Worm (Caenorhabditis elegans) whole organism, young adult: ENCODE measurements around the gene srxa-10.
A peak's percentile ranks its signal among the peaks of the same experiment; 100 is the strongest.

ENCODE experiments used
- B0019.2 ChIP-seq: fragments of 200-800 bp; sonication (Bioruptor generic); conservative IDR thresholded peaks from 2 replicates; pipeline ENCODE4 v1.3.6; 2022; ENCODE audit warnings: missing genetic modification reagents, missing genetic modification characterization, missing compliant biosample characterization
- B0261.1 ChIP-seq: sonication (generic microtip); optimal IDR thresholded peaks from 2 replicates; lab custom pipeline; 2016; ENCODE audit warnings: mild to moderate bottlenecking, missing genetic modification characterization, moderate library complexity, missing compliant biosample characterization
- C06A6.2 ChIP-seq: fragments of 200-800 bp; sonication (Bioruptor generic); conservative IDR thresholded peaks from 2 replicates; pipeline ENCODE4 v1.3.6; 2022; ENCODE audit warnings: missing genetic modification characterization, missing compliant biosample characterization
- F10E7.11 ChIP-seq: sonication (generic microtip); optimal IDR thresholded peaks from 2 replicates; lab custom pipeline; 2017; ENCODE audit warnings: mild to moderate bottlenecking, missing genetic modification characterization, moderate library complexity, missing compliant biosample characterization
- F22D6.2 ChIP-seq: sonication (generic microtip); optimal IDR thresholded peaks from 2 replicates; lab custom pipeline; 2016; ENCODE audit warnings: mild to moderate bottlenecking, missing genetic modification characterization, missing compliant biosample characterization
- F23B12.7 ChIP-seq: sonication (generic microtip); optimal IDR thresholded peaks from 2 replicates; lab custom pipeline; 2017; ENCODE audit warnings: missing genetic modification characterization, mild to moderate bottlenecking, missing compliant biosample characterization, antibody characterized with exemption, moderate library complexity; ENCODE audit not compliant: insufficient read depth
- F49E8.2 ChIP-seq: sonication (generic microtip); optimal IDR thresholded peaks from 3 replicates; lab custom pipeline; 2017; ENCODE audit warnings: missing genetic modification characterization, mild to moderate bottlenecking, missing compliant biosample characterization, antibody characterized with exemption, moderate library complexity; ENCODE audit not compliant: insufficient read depth
- F52B5.7 ChIP-seq: sonication (generic microtip); optimal IDR thresholded peaks from 2 replicates; lab custom pipeline; 2016; ENCODE audit warnings: mild to moderate bottlenecking, missing genetic modification characterization, missing compliant biosample characterization
- F57A8.1 ChIP-seq: fragments of 200-800 bp; sonication (Bioruptor generic); optimal IDR thresholded peaks from 2 replicates; lab custom pipeline; 2018; ENCODE audit warnings: mild to moderate bottlenecking, missing genetic modification characterization, moderate library complexity, missing compliant biosample characterization
- K11D2.4 ChIP-seq: fragments of 200-800 bp; sonication (Bioruptor generic); IDR thresholded peaks from 2 replicates; pipeline ENCODE4 v1.3.6; 2022; ENCODE audit warnings: missing genetic modification reagents, missing genetic modification characterization, missing compliant biosample characterization
- K12H6.12 ChIP-seq: fragments of 200-800 bp; sonication (Bioruptor generic); optimal IDR thresholded peaks from 2 replicates; lab custom pipeline; 2018; ENCODE audit warnings: mild to moderate bottlenecking, missing genetic modification characterization, missing compliant biosample characterization
- T07F8.4 ChIP-seq: sonication (generic microtip); optimal IDR thresholded peaks from 2 replicates; lab custom pipeline; 2016; ENCODE audit warnings: mild to moderate bottlenecking, missing genetic modification characterization, moderate library complexity, missing compliant biosample characterization
- T26A5.8 ChIP-seq: sonication (generic microtip); optimal IDR thresholded peaks from 2 replicates; lab custom pipeline; 2016; ENCODE audit warnings: missing genetic modification characterization, missing compliant biosample characterization
- Y56A3A.18 ChIP-seq: fragments of 200-800 bp; sonication (Bioruptor generic); IDR thresholded peaks from 2 replicates; pipeline ENCODE4 v1.3.6; 2022; ENCODE audit warnings: missing genetic modification reagents, missing genetic modification characterization, missing compliant biosample characterization
- Y67H2A.10 ChIP-seq: fragments of 200-800 bp; sonication (Bioruptor generic); conservative IDR thresholded peaks from 2 replicates; pipeline ENCODE4 v1.3.6; 2022; ENCODE audit warnings: missing genetic modification reagents, missing genetic modification characterization, missing compliant biosample characterization
- Y79H2A.3 ChIP-seq: fragments of 200-800 bp; sonication (Bioruptor generic); conservative IDR thresholded peaks from 2 replicates; pipeline ENCODE4 v1.3.6; 2022; ENCODE audit warnings: missing genetic modification reagents, missing genetic modification characterization, missing compliant biosample characterization
- Y95B8A.8 ChIP-seq: fragments of 200-800 bp; sonication (Bioruptor generic); IDR thresholded peaks from 2 replicates; pipeline ENCODE4 v1.3.6; 2022; ENCODE audit warnings: missing genetic modification reagents, missing genetic modification characterization, missing compliant biosample characterization
- ama-1 ChIP-seq, 3 experiments: fragments of 150-350 bp in 1 of 3; sonication (generic microtip) in 2 of 3; optimal IDR thresholded peaks; 2 replicates each; lab custom pipeline; 2014 to 2018; ENCODE audit warnings: missing biosample characterization in 2 of 3, missing genetic modification characterization in 2 of 3, missing genetic modification reagents in 2 of 3
- aptf-2 ChIP-seq: fragments of 200-800 bp; sonication (Bioruptor generic); conservative IDR thresholded peaks from 2 replicates; pipeline ENCODE4 v1.3.6; 2022; ENCODE audit warnings: missing genetic modification reagents, missing genetic modification characterization, missing compliant biosample characterization
- cebp-1 ChIP-seq, 2 experiments: fragments of 200-800 bp in 1 of 2; sonication (Bioruptor generic) in 1 of 2; sonication (generic microtip) in 1 of 2; IDR thresholded peaks in 1 of 2; optimal IDR thresholded peaks in 1 of 2; 2 replicates each; pipeline versions ENCODE4 v1.3.6 to Lab custom; 2017 to 2022; ENCODE audit warnings: missing compliant biosample characterization in 2 of 2, missing genetic modification characterization in 2 of 2, mild to moderate bottlenecking in 1 of 2, missing genetic modification reagents in 1 of 2, moderate library complexity in 1 of 2
- cebp-2 ChIP-seq: fragments of 200-800 bp; sonication (Bioruptor generic); IDR thresholded peaks from 2 replicates; pipeline ENCODE4 v1.3.6; 2022; ENCODE audit warnings: missing genetic modification characterization, missing compliant biosample characterization
- chd-7 ChIP-seq: sonication (generic microtip); optimal IDR thresholded peaks from 2 replicates; lab custom pipeline; 2016; ENCODE audit warnings: mild to moderate bottlenecking, missing genetic modification characterization, moderate library complexity, missing compliant biosample characterization
- egl-18 ChIP-seq: fragments of 200-800 bp; sonication (Bioruptor generic); IDR thresholded peaks from 2 replicates; pipeline ENCODE4 v1.3.6; 2022; ENCODE audit warnings: missing genetic modification reagents, missing genetic modification characterization, missing compliant biosample characterization
- ets-4 ChIP-seq: fragments of 200-800 bp; sonication (Bioruptor generic); optimal IDR thresholded peaks from 2 replicates; lab custom pipeline; 2018; ENCODE audit warnings: mild to moderate bottlenecking, missing genetic modification characterization, missing compliant biosample characterization
- hmg-1.2 ChIP-seq: fragments of 200-800 bp; sonication (Bioruptor generic); IDR thresholded peaks from 2 replicates; pipeline ENCODE4 v1.3.6; 2022; ENCODE audit warnings: missing genetic modification reagents, missing genetic modification characterization, missing compliant biosample characterization
- lag-1 ChIP-seq: fragments of 200-800 bp; sonication (Bioruptor generic); IDR thresholded peaks from 2 replicates; pipeline ENCODE4 v1.3.6; 2022; ENCODE audit warnings: missing genetic modification reagents, missing genetic modification characterization, missing compliant biosample characterization
- let-607 ChIP-seq, 2 experiments: fragments of 200-800 bp in 1 of 2; sonication (Bioruptor generic) in 1 of 2; sonication (generic microtip) in 1 of 2; optimal IDR thresholded peaks; 2 replicates each; lab custom pipeline; 2016 to 2018; ENCODE audit warnings: mild to moderate bottlenecking in 2 of 2, missing compliant biosample characterization in 2 of 2, missing genetic modification characterization in 2 of 2, moderate library complexity in 2 of 2, missing genotype in 1 of 2
- lsl-1 ChIP-seq: fragments of 200-800 bp; sonication (Bioruptor generic); optimal IDR thresholded peaks from 2 replicates; lab custom pipeline; 2018; ENCODE audit warnings: mild to moderate bottlenecking, missing genetic modification characterization, moderate library complexity, missing compliant biosample characterization
- madf-10 ChIP-seq: sonication (generic microtip); optimal IDR thresholded peaks from 2 replicates; lab custom pipeline; 2016; ENCODE audit warnings: mild to moderate bottlenecking, missing genetic modification characterization, missing compliant biosample characterization
- madf-6 ChIP-seq: fragments of 200-800 bp; sonication (Bioruptor generic); IDR thresholded peaks from 2 replicates; pipeline ENCODE4 v1.3.6; 2022; ENCODE audit warnings: missing genetic modification reagents, missing genetic modification characterization, missing compliant biosample characterization
- nhr-179 ChIP-seq: sonication (generic microtip); optimal IDR thresholded peaks from 2 replicates; lab custom pipeline; 2016; ENCODE audit warnings: mild to moderate bottlenecking, missing genetic modification characterization, missing compliant biosample characterization
- nhr-90 ChIP-seq: sonication (generic microtip); optimal IDR thresholded peaks from 2 replicates; lab custom pipeline; 2016; ENCODE audit warnings: missing genotype, mild to moderate bottlenecking, missing genetic modification characterization, missing compliant biosample characterization
- pha-4 ChIP-seq: fragments of 150-350 bp; sonication (generic microtip); optimal IDR thresholded peaks from 2 replicates; lab custom pipeline; 2014; ENCODE audit warnings: missing biosample characterization, missing genetic modification reagents, missing genetic modification characterization
- rec-8 ChIP-seq, 2 experiments: sonication (generic microtip); optimal IDR thresholded peaks; 2 replicates each; lab custom pipeline; 2016; ENCODE audit warnings: mild to moderate bottlenecking in 2 of 2, missing genetic modification characterization in 2 of 2, missing genetic modification reagents in 2 of 2, missing genotype in 2 of 2, missing biosample characterization in 1 of 2, missing compliant biosample characterization in 1 of 2, moderate library complexity in 1 of 2
- rpc-1 ChIP-seq, 2 experiments: fragments of 150-350 bp in 1 of 2; sonication (generic microtip) in 1 of 2; optimal IDR thresholded peaks; 2 replicates each; lab custom pipeline; 2014 to 2018; ENCODE audit warnings: missing biosample characterization in 1 of 2, missing genetic modification characterization in 1 of 2, missing genetic modification reagents in 1 of 2, missing genotype in 1 of 2
- snpc-3.4 ChIP-seq: sonication (generic microtip); optimal IDR thresholded peaks from 2 replicates; lab custom pipeline; 2017; ENCODE audit warnings: missing genetic modification characterization, mild to moderate bottlenecking, missing compliant biosample characterization, antibody characterized with exemption, moderate library complexity, missing genotype, missing genetic modification reagents
- somi-1 ChIP-seq: fragments of 200-800 bp; sonication (Bioruptor generic); optimal IDR thresholded peaks from 2 replicates; lab custom pipeline; 2018; ENCODE audit warnings: mild to moderate bottlenecking, missing genetic modification characterization, missing compliant biosample characterization
- tbp1 ChIP-seq: fragments of 200-800 bp; sonication (Bioruptor generic); optimal IDR thresholded peaks from 2 replicates; lab custom pipeline; 2018; ENCODE audit warnings: mild to moderate bottlenecking, missing genetic modification characterization, missing compliant biosample characterization
- tbx-9 ChIP-seq: sonication (generic microtip); optimal IDR thresholded peaks from 2 replicates; lab custom pipeline; 2016; ENCODE audit warnings: borderline replicate concordance, missing genetic modification characterization, inconsistent platforms, missing compliant biosample characterization
- tlf-1 ChIP-seq: fragments of 200-800 bp; sonication (Bioruptor generic); optimal IDR thresholded peaks from 2 replicates; lab custom pipeline; 2018; ENCODE audit warnings: mild to moderate bottlenecking, missing genetic modification characterization, missing compliant biosample characterization
- xnd-1 ChIP-seq: sonication (generic microtip); optimal IDR thresholded peaks from 2 replicates; lab custom pipeline; 2016; ENCODE audit warnings: missing genotype, missing genetic modification reagents, missing genetic modification characterization, missing compliant biosample characterization
- ztf-18 ChIP-seq: sonication (generic microtip); optimal IDR thresholded peaks from 2 replicates; lab custom pipeline; 2016; ENCODE audit warnings: missing genotype, mild to moderate bottlenecking, missing genetic modification characterization, missing compliant biosample characterization
- ztf-25 ChIP-seq: fragments of 200-800 bp; sonication (Bioruptor generic); IDR thresholded peaks from 2 replicates; pipeline ENCODE4 v1.3.6; 2022; ENCODE audit warnings: missing genetic modification reagents, missing genetic modification characterization, missing compliant biosample characterization
- ztf-28 ChIP-seq: fragments of 200-800 bp; sonication (Bioruptor generic); IDR thresholded peaks from 2 replicates; pipeline ENCODE4 v1.3.6; 2022; ENCODE audit warnings: missing genetic modification reagents, missing genetic modification characterization, missing compliant biosample characterization
- ztf-6 ChIP-seq: fragments of 200-800 bp; sonication (Bioruptor generic); IDR thresholded peaks from 2 replicates; pipeline ENCODE4 v1.3.6; 2022; ENCODE audit warnings: missing genetic modification reagents, missing genetic modification characterization, missing compliant biosample characterization

srxa-10 gene

ce11 chrIII:9746665-9747064, 49.7 kb downstream of the srxa-10 start (continued):
- TF ChIP-seq rpc-1 (optimal IDR thresholded peaks at IDR 0.05; lab: Kevin White, UChicago) (no peak), rpc-1 (tag; optimal IDR thresholded peaks at IDR 0.05; lab: Kevin White, UChicago) (no peak), lsl-1 (peak; percentile 65), cebp-2 (GFP tag; lab: Robert Waterston, UW) (no peak), hmg-1.2 (peak; percentile 75), lag-1 (GFP tag; lab: Robert Waterston, UW) (no peak), snpc-3.4 (tag; lab: Kevin White, UChicago) (peak; percentile 22)

- TF ChIP-seq pha-4 (tag; lab: Kevin White, UChicago): no peak
- no peak for TF ChIP-seq Y79H2A.3 (GFP tag; lab: Robert Waterston, UW)
- no peak for TF ChIP-seq F49E8.2 (tag; lab: Kevin White, UChicago)
- no peak for TF ChIP-seq F57A8.1 (GFP tag; lab: Kevin White, UChicago)
- no peak for TF ChIP-seq B0261.1 (tag; lab: Kevin White, UChicago)
- TF ChIP-seq madf-10 (tag; lab: Kevin White, UChicago): no peak
- TF ChIP-seq ztf-28: no peak
- no peak for TF ChIP-seq nhr-90 (tag; lab: Kevin White, UChicago)
- TF ChIP-seq ama-1 (optimal IDR thresholded peaks at IDR 0.05; lab: Kevin White, UChicago): no peak
- TF ChIP-seq ama-1 (GFP tag; optimal IDR thresholded peaks at IDR 0.05; lab: Kevin White, UChicago): no peak
- 0 out of 2 replicates have a peak, but pooled peaks have one; percentile 27 for TF ChIP-seq K11D2.4 (GFP tag; lab: Robert Waterston, UW)
- TF ChIP-seq ztf-25 (GFP tag; lab: Robert Waterston, UW): no peak
- TF ChIP-seq F23B12.7: no peak
- no peak for TF ChIP-seq let-607 (tag; optimal IDR thresholded peaks at IDR 0.05; lab: Kevin White, UChicago)
- no peak for TF ChIP-seq B0019.2 (GFP tag; lab: Robert Waterston, UW)
- TF ChIP-seq T26A5.8: no peak
- no peak for TF ChIP-seq chd-7 (tag; lab: Kevin White, UChicago)
- no peak for TF ChIP-seq K12H6.12 (tag; lab: Kevin White, UChicago)
- TF ChIP-seq aptf-2 (GFP tag; lab: Robert Waterston, UW): no peak
- TF ChIP-seq Y67H2A.10: no peak
- no peak for TF ChIP-seq ztf-6
- TF ChIP-seq T07F8.4: no peak
- no peak for TF ChIP-seq ets-4 (GFP tag; lab: Kevin White, UChicago)
- TF ChIP-seq ztf-18: peak; percentile 37
- peak; percentile 7 for TF ChIP-seq lsl-1
- TF ChIP-seq C06A6.2 (GFP tag; lab: Robert Waterston, UW): no peak
- no peak for TF ChIP-seq tbx-9 (tag; lab: Kevin White, UChicago)
- no peak for TF ChIP-seq nhr-179 (tag; lab: Kevin White, UChicago)
- TF ChIP-seq F52B5.7 (tag; lab: Kevin White, UChicago): peak; percentile 18
- no peak for TF ChIP-seq xnd-1 (tag; lab: Kevin White, UChicago)
- TF ChIP-seq Y95B8A.8: 0 out of 2 replicates have a peak, but pooled peaks have one; percentile 9
- TF ChIP-seq madf-6 (GFP tag; lab: Robert Waterston, UW): peak; percentile 59
- no peak for TF ChIP-seq Y56A3A.18
- TF ChIP-seq rec-8 (tag; optimal IDR thresholded peaks at IDR 0.05; lab: Kevin White, UChicago): no peak
- TF ChIP-seq egl-18 (GFP tag; lab: Robert Waterston, UW): no peak
- TF ChIP-seq tlf-1: no peak
- no peak for TF ChIP-seq cebp-1 (GFP tag; IDR thresholded peaks at IDR 0.05; lab: Robert Waterston, UW)
- no peak for TF ChIP-seq cebp-1 (tag; optimal IDR thresholded peaks at IDR 0.05; lab: Kevin White, UChicago)
- TF ChIP-seq F22D6.2 (tag; lab: Kevin White, UChicago): no peak
- no peak for TF ChIP-seq F10E7.11 (tag; lab: Kevin White, UChicago)
- TF ChIP-seq tbp1 (GFP tag; lab: Kevin White, UChicago): peak; percentile 3
- TF ChIP-seq somi-1: no peak
These were observed 50.9 kb downstream of the srxa-10 start for ce11 chrIII:9745333-9745897.
